Worm (Caenorhabditis elegans): ENCODE measurements around the gene clp-9.

clp-9 gene

DNA sequence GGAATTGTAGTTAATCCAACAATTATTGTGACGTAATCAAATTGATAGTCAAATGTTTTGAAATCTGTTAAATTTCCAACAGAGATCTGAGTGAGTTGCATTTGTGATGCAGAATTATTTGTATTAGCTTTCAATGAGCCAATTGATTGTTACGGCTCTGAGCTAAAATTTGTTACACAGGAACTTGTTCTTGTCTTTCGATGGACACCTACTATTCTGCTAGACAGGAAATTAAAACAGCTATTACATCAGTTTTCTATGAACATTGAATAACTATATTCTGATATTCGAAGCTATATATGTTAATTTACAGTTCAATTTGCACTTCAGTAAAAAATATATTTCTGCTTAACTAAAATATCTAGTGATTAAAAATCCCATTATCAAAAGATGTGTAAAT lies 51.9 kb downstream of the clp-9 start, which contains the start of gene sru-40:
Gene sru-40, minus strand, starts transcription at position 101 of the 400 bp plus-strand sequence.
- no peak for TF ChIP-seq nhr-6 (tag; optimal IDR thresholded peaks at IDR 0.05)
- TF ChIP-seq tra-1 (GFP tag; IDR thresholded peaks at IDR 0.05) = no peak
- TF ChIP-seq Y105C5A.15 (GFP tag; IDR thresholded peaks at IDR 0.05) = no peak
- TF ChIP-seq ceh-32 (tag; optimal IDR thresholded peaks at IDR 0.05; ENCODE audit: poor library complexity) = no peak
- TF ChIP-seq nhr-76 (tag; optimal IDR thresholded peaks at IDR 0.05) = no peak
- no peak for TF ChIP-seq hif-1 (tag; optimal IDR thresholded peaks at IDR 0.05)
- no peak for TF ChIP-seq nhr-25 (tag; optimal IDR thresholded peaks at IDR 0.05; ENCODE audit: borderline replicate concordance, insufficient read depth)

Measured in whole organism, L4 larva.